Worm (Caenorhabditis elegans) whole organism, L3 larva: Measurements from ENCODE around the gene Y57G11C.43.

Source experiments
- R02D3.7 ChIP-seq: fragments of 150-350 bp; optimal IDR thresholded peaks from 2 replicates; lab custom pipeline; 2014; ENCODE audit warnings: missing biosample characterization, missing genetic modification characterization
- ZK546.5 ChIP-seq: sonication (generic microtip); optimal IDR thresholded peaks from 2 replicates; lab custom pipeline; 2017; ENCODE audit warnings: missing biosample characterization, missing genetic modification characterization
- aly-2 ChIP-seq: fragments of 150-350 bp; optimal IDR thresholded peaks from 2 replicates; lab custom pipeline; 2014; ENCODE audit warnings: missing biosample characterization, missing genetic modification characterization
- ama-1 ChIP-seq: fragments of 150-350 bp; optimal IDR thresholded peaks from 2 replicates; lab custom pipeline; 2018
- ceh-16 ChIP-seq: sonication (generic microtip); optimal IDR thresholded peaks from 2 replicates; lab custom pipeline; 2017; ENCODE audit warnings: missing biosample characterization, missing genetic modification characterization
- ceh-28 ChIP-seq: fragments of 150-350 bp; optimal IDR thresholded peaks from 2 replicates; lab custom pipeline; 2014; ENCODE audit warnings: missing biosample characterization, missing genetic modification reagents, missing genetic modification characterization
- ceh-82 ChIP-seq: fragments of 150-350 bp; optimal IDR thresholded peaks from 2 replicates; lab custom pipeline; 2014; ENCODE audit warnings: missing biosample characterization, missing genetic modification characterization
- ceh-9 ChIP-seq: sonication (generic microtip); optimal IDR thresholded peaks from 2 replicates; lab custom pipeline; 2018; ENCODE audit warnings: missing biosample characterization, missing genetic modification characterization
- egl-5 ChIP-seq: fragments of 150-350 bp; optimal IDR thresholded peaks from 2 replicates; lab custom pipeline; 2017; ENCODE audit warnings: missing biosample characterization, missing genetic modification reagents, missing genetic modification characterization, inconsistent platforms
- elt-1 ChIP-seq: fragments of 150-350 bp; optimal IDR thresholded peaks from 2 replicates; lab custom pipeline; 2014; ENCODE audit warnings: missing biosample characterization, missing genetic modification characterization
- elt-3 ChIP-seq, 3 experiments: fragments of 150-350 bp in 1 of 3; sonication (generic microtip) in 2 of 3; optimal IDR thresholded peaks; 2 replicates in 2 of 3; 4 replicates in 1 of 3; lab custom pipeline; 2014 to 2017; ENCODE audit warnings: missing biosample characterization in 3 of 3, missing genetic modification characterization in 3 of 3
- fkh-10 ChIP-seq: sonication (generic microtip); optimal IDR thresholded peaks from 2 replicates; lab custom pipeline; 2017; ENCODE audit warnings: missing biosample characterization, missing genetic modification reagents, missing genetic modification characterization
- fos-1 ChIP-seq: fragments of 150-350 bp; optimal IDR thresholded peaks from 2 replicates; lab custom pipeline; 2014; ENCODE audit warnings: missing biosample characterization, missing genetic modification characterization
- hmg-11 ChIP-seq: sonication (generic microtip); optimal IDR thresholded peaks from 2 replicates; lab custom pipeline; 2016; ENCODE audit warnings: missing genetic modification characterization, missing compliant biosample characterization
- jun-1 ChIP-seq: fragments of 150-350 bp; optimal IDR thresholded peaks from 2 replicates; lab custom pipeline; 2014; ENCODE audit warnings: missing biosample characterization, missing genetic modification reagents, missing genetic modification characterization
- lin-15B ChIP-seq: fragments of 150-350 bp; optimal IDR thresholded peaks from 2 replicates; lab custom pipeline; 2014; ENCODE audit warnings: missing biosample characterization, missing genetic modification characterization
- lin-39 ChIP-seq: fragments of 150-350 bp; optimal IDR thresholded peaks from 2 replicates; lab custom pipeline; 2018; ENCODE audit warnings: missing biosample characterization, missing genetic modification reagents, missing genetic modification characterization
- lsy-12 ChIP-seq: sonication (generic microtip); optimal IDR thresholded peaks from 2 replicates; lab custom pipeline; 2016; ENCODE audit warnings: mild to moderate bottlenecking, missing genetic modification characterization, missing compliant biosample characterization
- mdl-1 ChIP-seq: fragments of 150-350 bp; optimal IDR thresholded peaks from 2 replicates; lab custom pipeline; 2014; ENCODE audit warnings: missing biosample characterization, missing genetic modification characterization
- mml-1 ChIP-seq: fragments of 150-350 bp; sonication (generic microtip); optimal IDR thresholded peaks from 3 replicates; lab custom pipeline; 2014; ENCODE audit warnings: missing biosample characterization, missing genetic modification characterization
- nfya-1 ChIP-seq: sonication (generic microtip); optimal IDR thresholded peaks from 2 replicates; lab custom pipeline; 2017; ENCODE audit warnings: missing genetic modification characterization, mild to moderate bottlenecking, missing compliant biosample characterization, antibody characterized with exemption, moderate library complexity; ENCODE audit not compliant: insufficient read depth
- nhr-11 ChIP-seq: fragments of 150-350 bp; optimal IDR thresholded peaks from 2 replicates; lab custom pipeline; 2014; ENCODE audit warnings: missing biosample characterization, missing genetic modification characterization
- nhr-12 ChIP-seq: fragments of 150-350 bp; optimal IDR thresholded peaks from 2 replicates; lab custom pipeline; 2014; ENCODE audit warnings: missing biosample characterization, missing genetic modification characterization
- nhr-25 ChIP-seq: sonication (generic microtip); optimal IDR thresholded peaks from 2 replicates; lab custom pipeline; 2017; ENCODE audit warnings: missing biosample characterization, missing genetic modification characterization
- nhr-28 ChIP-seq: fragments of 150-350 bp; optimal IDR thresholded peaks from 2 replicates; lab custom pipeline; 2014; ENCODE audit warnings: missing biosample characterization, missing genetic modification characterization
- nhr-43 ChIP-seq: sonication (generic microtip); optimal IDR thresholded peaks from 2 replicates; lab custom pipeline; 2016; ENCODE audit warnings: mild to moderate bottlenecking, missing genetic modification characterization, missing compliant biosample characterization; ENCODE audit not compliant: poor library complexity, severe bottlenecking
- nhr-67 ChIP-seq: fragments of 150-350 bp; optimal IDR thresholded peaks from 2 replicates; lab custom pipeline; 2014; ENCODE audit warnings: missing biosample characterization, missing genetic modification characterization
- nhr-76 ChIP-seq: fragments of 150-350 bp; sonication (generic microtip); optimal IDR thresholded peaks from 5 replicates; lab custom pipeline; 2014; ENCODE audit warnings: missing biosample characterization, missing genetic modification characterization
- nhr-77 ChIP-seq: fragments of 150-350 bp; optimal IDR thresholded peaks from 2 replicates; lab custom pipeline; 2014; ENCODE audit warnings: missing biosample characterization, missing genetic modification characterization
- pha-4 ChIP-seq: fragments of 150-350 bp; optimal IDR thresholded peaks from 2 replicates; lab custom pipeline; 2014; ENCODE audit warnings: missing biosample characterization, missing genetic modification reagents, missing genetic modification characterization
- pqm-1 ChIP-seq: fragments of 150-350 bp; optimal IDR thresholded peaks from 2 replicates; lab custom pipeline; 2017; ENCODE audit warnings: missing biosample characterization, missing genetic modification characterization, inconsistent platforms
- sea-2 ChIP-seq: fragments of 150-350 bp; sonication (generic microtip); optimal IDR thresholded peaks from 4 replicates; lab custom pipeline; 2014; ENCODE audit warnings: missing biosample characterization, missing genetic modification reagents, missing genetic modification characterization
- unc-39 ChIP-seq: sonication (generic microtip); optimal IDR thresholded peaks from 4 replicates; lab custom pipeline; 2017; ENCODE audit warnings: missing biosample characterization, missing genetic modification characterization
- zag-1 ChIP-seq: fragments of 150-350 bp; optimal IDR thresholded peaks from 2 replicates; lab custom pipeline; 2014; ENCODE audit warnings: missing biosample characterization, missing genetic modification characterization
- ztf-11 ChIP-seq: fragments of 150-350 bp; optimal IDR thresholded peaks from 2 replicates; lab custom pipeline; 2014; ENCODE audit warnings: missing biosample characterization, missing genetic modification characterization
- ztf-4 ChIP-seq: fragments of 150-350 bp; optimal IDR thresholded peaks from 2 replicates; lab custom pipeline; 2014; ENCODE audit warnings: missing biosample characterization, missing genetic modification characterization

The Y57G11C.43 gene

ce11 chrIV:14795918-14796488 is 26.8 kb downstream of the Y57G11C.43 start, which contains the start of gene coq-3:
TSS of gene coq-3 (minus strand) at chrIV:14796324.
- TF ChIP-seq ama-1 (lab: Kevin White, UChicago) (peak; percentile 83), nhr-43 (tag; lab: Kevin White, UChicago) (peak; percentile 15), ceh-82 (tag; lab: Kevin White, UChicago) (no peak), R02D3.7 (tag; lab: Kevin White, UChicago) (no peak), unc-39 (tag; lab: Kevin White, UChicago) (no peak), ztf-4 (tag; lab: Kevin White, UChicago) (peak; percentile 5)

- TF ChIP-seq nfya-1 (peak; percentile 80), ZK546.5 (no peak), nhr-11 (tag; lab: Kevin White, UChicago) (no peak), elt-3 (tag; optimal IDR thresholded peaks at IDR 0.05; lab: Kevin White, UChicago) (no peak), nhr-12 (tag; lab: Kevin White, UChicago) (no peak), R02D3.7 (tag; lab: Kevin White, UChicago) (peak; percentile 67), lin-15B (tag; lab: Kevin White, UChicago) (peak; percentile 45), ama-1 (lab: Kevin White, UChicago) (peak; percentile 18), hmg-11 (peak; percentile 30), lin-39 (tag; lab: Kevin White, UChicago) (peak; percentile 75)
Observed at ce11 chrIV:14797354-14797753, 28.1 kb downstream of the Y57G11C.43 start, which contains the start of the genes Y57G11C.1147 and nuo-3. TSS of gene Y57G11C.1147 (minus strand) at chrIV:14797514. TSS of gene nuo-3 (minus strand) at chrIV:14797544.

ce11 chrIV:14797849-14798248 is 28.6 kb downstream of the Y57G11C.43 start, which contains the start of gene arl-8:
TSS of gene arl-8 (plus strand) at chrIV:14798149.
- no peak for TF ChIP-seq pha-4 (tag; lab: Kevin White, UChicago)
- TF ChIP-seq nhr-77, result no peak
- no peak for TF ChIP-seq fos-1 (tag; lab: Kevin White, UChicago)
- no peak for TF ChIP-seq ZK546.5
- TF ChIP-seq pqm-1 (tag; lab: Kevin White, UChicago), result no peak
- TF ChIP-seq nhr-76 (tag; lab: Kevin White, UChicago), result no peak
- no peak for TF ChIP-seq lsy-12
- no peak for TF ChIP-seq ceh-9 (tag; lab: Kevin White, UChicago)
- no peak for TF ChIP-seq nhr-67
- no peak for TF ChIP-seq elt-3 (tag; optimal IDR thresholded peaks at IDR 0.05; lab: Kevin White, UChicago)
- no peak for TF ChIP-seq ceh-16 (tag; lab: Kevin White, UChicago)
- no peak for TF ChIP-seq mdl-1 (tag; lab: Kevin White, UChicago)
- TF ChIP-seq nhr-28, result no peak
- no peak for TF ChIP-seq ama-1 (lab: Kevin White, UChicago)
- TF ChIP-seq nhr-25, result no peak
- no peak for TF ChIP-seq elt-1 (tag; lab: Kevin White, UChicago)

- no peak for TF ChIP-seq elt-1 (tag; lab: Kevin White, UChicago)
- no peak for TF ChIP-seq ceh-9 (tag; lab: Kevin White, UChicago)
- TF ChIP-seq zag-1, result no peak
- no peak for TF ChIP-seq ceh-28
- no peak for TF ChIP-seq nhr-76 (tag; lab: Kevin White, UChicago)
- TF ChIP-seq ztf-11 (tag; lab: Kevin White, UChicago), result no peak
- TF ChIP-seq sea-2, result no peak
- TF ChIP-seq fos-1 (tag; lab: Kevin White, UChicago), result no peak
- TF ChIP-seq pha-4 (tag; lab: Kevin White, UChicago), result no peak
- TF ChIP-seq lin-15B (tag; lab: Kevin White, UChicago), result no peak
- no peak for TF ChIP-seq mdl-1 (tag; lab: Kevin White, UChicago)
- no peak for TF ChIP-seq mml-1 (tag; lab: Kevin White, UChicago)
- no peak for TF ChIP-seq elt-3 (tag; optimal IDR thresholded peaks at IDR 0.05; lab: Kevin White, UChicago)
- no peak for TF ChIP-seq nhr-28
- TF ChIP-seq jun-1 (tag; lab: Kevin White, UChicago), result no peak
- no peak for TF ChIP-seq aly-2 (tag; lab: Kevin White, UChicago)
Observed at ce11 chrIV:14799186-14799585, 29.9 kb downstream of the Y57G11C.43 start, which contains the start of gene Y57G11C.14. TSS of gene Y57G11C.14 (plus strand) at chrIV:14799311.

ce11 chrIV:14800931-14801330 is 31.7 kb downstream of the Y57G11C.43 start:
- TF ChIP-seq egl-5 (tag; lab: Kevin White, UChicago) (no peak), nfya-1 (peak; percentile 57), fkh-10 (no peak)
